Worm (Caenorhabditis elegans): ENCODE data around the gene spp-10.

The spp-10 gene

DNA sequence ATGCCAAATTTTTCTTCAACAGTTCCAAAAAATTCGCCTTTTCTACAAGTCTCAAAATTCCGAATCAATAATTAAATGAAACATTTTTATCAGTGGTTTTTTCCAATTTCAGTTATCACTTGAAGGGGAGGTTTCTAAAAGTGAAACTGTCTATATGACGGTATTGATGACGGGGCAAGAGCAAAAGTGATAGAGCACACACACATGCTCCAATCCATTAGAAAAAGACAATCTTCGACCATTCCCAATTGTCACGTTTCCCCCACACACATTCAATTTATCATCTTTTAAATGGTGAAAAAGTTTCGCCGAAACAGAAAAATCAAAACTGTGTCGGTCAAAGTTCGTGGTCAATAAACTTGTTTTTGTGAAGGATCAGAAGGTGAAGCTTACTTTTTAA lies 23.8 kb upstream of the spp-10 start:
- TF ChIP-seq daf-19 (GFP tag; conservative IDR thresholded peaks at IDR 0.05): no peak
- TF ChIP-seq daf-16 (GFP tag; optimal IDR thresholded peaks at IDR 0.05): no peak
- TF ChIP-seq daf-16 (tag; optimal IDR thresholded peaks at IDR 0.05): peak; percentile 53
- TF ChIP-seq nhr-28 (tag; optimal IDR thresholded peaks at IDR 0.05): peak; percentile 54
- no peak for TF ChIP-seq T26A8.4 (GFP tag; IDR thresholded peaks at IDR 0.05)
- no peak for TF ChIP-seq spr-1 (tag; optimal IDR thresholded peaks at IDR 0.05)
- no peak for TF ChIP-seq zfp-3 (GFP tag; conservative IDR thresholded peaks at IDR 0.05)
- TF ChIP-seq T20F7.1 (GFP tag; optimal IDR thresholded peaks at IDR 0.05): no peak
- no peak for TF ChIP-seq zip-11 (GFP tag; IDR thresholded peaks at IDR 0.05)
- no peak for TF ChIP-seq cey-2 (tag; optimal IDR thresholded peaks at IDR 0.05; ENCODE audit: borderline replicate concordance, insufficient read depth)
- TF ChIP-seq nhr-237 (tag; optimal IDR thresholded peaks at IDR 0.05): no peak
- no peak for TF ChIP-seq egl-43 (GFP tag; IDR thresholded peaks at IDR 0.05)
- TF ChIP-seq unc-62 (GFP tag; optimal IDR thresholded peaks at IDR 0.05 in 1 of 2): peak in 1 of 2 experiments; percentile 48
- TF ChIP-seq unc-62 (tag; optimal IDR thresholded peaks at IDR 0.05): no peak
- TF ChIP-seq R02D3.7 (tag; optimal IDR thresholded peaks at IDR 0.05): no peak
- no peak for TF ChIP-seq arid-1 (GFP tag; conservative IDR thresholded peaks at IDR 0.05)
- TF ChIP-seq nhr-111 (GFP tag; optimal IDR thresholded peaks at IDR 0.05): no peak
- no peak for TF ChIP-seq ZK337.2 (GFP tag; IDR thresholded peaks at IDR 0.05)
- TF ChIP-seq zfp-2 (tag; optimal IDR thresholded peaks at IDR 0.05): no peak
- TF ChIP-seq vab-7 (GFP tag; IDR thresholded peaks at IDR 0.05): no peak
- no peak for TF ChIP-seq nhr-25 (tag; optimal IDR thresholded peaks at IDR 0.05; ENCODE audit: borderline replicate concordance, insufficient read depth)
- 0 out of 2 replicates have a peak, but pooled peaks have one; percentile 41 for TF ChIP-seq tra-1 (GFP tag; IDR thresholded peaks at IDR 0.05)
- no peak for TF ChIP-seq nhr-11 (tag; optimal IDR thresholded peaks at IDR 0.05)
- TF ChIP-seq ces-1 (GFP tag; optimal IDR thresholded peaks at IDR 0.05): no peak
- TF ChIP-seq ceh-44 (GFP tag; IDR thresholded peaks at IDR 0.05): no peak
- no peak for TF ChIP-seq lin-15B (tag; optimal IDR thresholded peaks at IDR 0.05)
- no peak for TF ChIP-seq F44E2.7 (GFP tag; IDR thresholded peaks at IDR 0.05)
- no peak for TF ChIP-seq lin-29 (GFP tag; IDR thresholded peaks at IDR 0.05)
- no peak for TF ChIP-seq aly-2 (tag; optimal IDR thresholded peaks at IDR 0.05)
- no peak for TF ChIP-seq F26F4.8 (GFP tag; conservative IDR thresholded peaks at IDR 0.05)
- no peak for TF ChIP-seq saeg-2 (GFP tag; IDR thresholded peaks at IDR 0.05)
- TF ChIP-seq nhr-48 (tag; optimal IDR thresholded peaks at IDR 0.05): peak; percentile 12
- no peak for TF ChIP-seq mes-2 (tag; optimal IDR thresholded peaks at IDR 0.05; ENCODE audit: poor library complexity, severe bottlenecking)
- no peak for TF ChIP-seq nhr-10 (tag; optimal IDR thresholded peaks at IDR 0.05)
- TF ChIP-seq Y75B8A.6 (GFP tag; IDR thresholded peaks at IDR 0.05): no peak
- no peak for TF ChIP-seq fos-1 (tag; optimal IDR thresholded peaks at IDR 0.05)
- TF ChIP-seq nhr-102 (tag; optimal IDR thresholded peaks at IDR 0.05): no peak
- TF ChIP-seq skn-1 (tag; optimal IDR thresholded peaks at IDR 0.05): no peak
- TF ChIP-seq mxl-3 (GFP tag; optimal IDR thresholded peaks at IDR 0.05): peak; percentile 8
- no peak for TF ChIP-seq ceh-20 (GFP tag; IDR thresholded peaks at IDR 0.05)
- no peak for TF ChIP-seq F37D6.2 (tag; optimal IDR thresholded peaks at IDR 0.05)
- TF ChIP-seq ztf-11 (tag; optimal IDR thresholded peaks at IDR 0.05): no peak
- no peak for TF ChIP-seq dmd-8 (GFP tag; IDR thresholded peaks at IDR 0.05)
- no peak for TF ChIP-seq Y5F2A.4 (GFP tag; optimal IDR thresholded peaks at IDR 0.05)
- no peak for TF ChIP-seq lin-13 (GFP tag; optimal IDR thresholded peaks at IDR 0.05)
- TF ChIP-seq ceh-82 (tag; optimal IDR thresholded peaks at IDR 0.05): no peak
- no peak for TF ChIP-seq ceh-32 (tag; optimal IDR thresholded peaks at IDR 0.05; ENCODE audit: poor library complexity)
- no peak for TF ChIP-seq D1046.2 (GFP tag; IDR thresholded peaks at IDR 0.05)
- no peak for TF ChIP-seq egl-27 (tag; optimal IDR thresholded peaks at IDR 0.05)
- no peak for TF ChIP-seq snpc-4 (tag; optimal IDR thresholded peaks at IDR 0.05)
- TF ChIP-seq attf-4 (tag; optimal IDR thresholded peaks at IDR 0.05): no peak
- TF ChIP-seq pha-4 (GFP tag; IDR thresholded peaks at IDR 0.05): no peak
- no peak for TF ChIP-seq pha-4 (tag; optimal IDR thresholded peaks at IDR 0.05)
